Fruit fly (Drosophila melanogaster) whole organism, embryonic: Measurements from ENCODE around the gene pygo.

Experiments used
- CG10274 ChIP-seq: fragments of 200-800 bp; sonication (Bioruptor generic); optimal IDR thresholded peaks from 3 replicates; lab custom pipeline; 2017; ENCODE audit warnings: missing biosample characterization, mild to moderate bottlenecking, missing genetic modification characterization
- CG10366 ChIP-seq: fragments of 200-800 bp; sonication (Bioruptor generic); IDR thresholded peaks from 2 replicates; pipeline ENCODE4 v1.3.6; 2022; ENCODE audit warnings: missing biosample characterization, missing genetic modification characterization
- CG10543 ChIP-seq: fragments of 200-800 bp; sonication (Bioruptor generic); optimal IDR thresholded peaks from 3 replicates; lab custom pipeline; 2017; ENCODE audit warnings: missing biosample characterization, mild to moderate bottlenecking, missing genetic modification characterization, moderate library complexity
- CG11456 ChIP-seq: fragments of 200-800 bp; sonication (Bioruptor generic); IDR thresholded peaks from 3 replicates; pipeline ENCODE4 v1.3.6; 2022; ENCODE audit warnings: missing biosample characterization, missing genetic modification characterization
- CG11723 ChIP-seq: fragments of 200-800 bp; sonication (Bioruptor generic); optimal IDR thresholded peaks from 2 replicates; lab custom pipeline; 2017; ENCODE audit warnings: missing biosample characterization, mild to moderate bottlenecking, missing genetic modification characterization
- CG13624 ChIP-seq: fragments of 200-800 bp; sonication (Bioruptor generic); optimal IDR thresholded peaks from 2 replicates; lab custom pipeline; 2016; ENCODE audit warnings: missing biosample characterization, missing genetic modification characterization
- CG1529 ChIP-seq: fragments of 200-800 bp; sonication (Bioruptor generic); optimal IDR thresholded peaks from 3 replicates; lab custom pipeline; 2018; ENCODE audit warnings: missing biosample characterization, missing genetic modification characterization
- CG15696 ChIP-seq: fragments of 200-800 bp; sonication (Bioruptor generic); optimal IDR thresholded peaks from 2 replicates; lab custom pipeline; 2019; ENCODE audit warnings: missing biosample characterization, mild to moderate bottlenecking, missing genetic modification characterization, moderate library complexity
- CG17359 ChIP-seq: fragments of 200-800 bp; sonication (Bioruptor generic); optimal IDR thresholded peaks from 3 replicates; lab custom pipeline; 2018; ENCODE audit warnings: missing biosample characterization, mild to moderate bottlenecking, missing genetic modification characterization, moderate library complexity
- CG17385 ChIP-seq: fragments of 200-800 bp; sonication (Bioruptor generic); optimal IDR thresholded peaks from 3 replicates; lab custom pipeline; 2018; ENCODE audit warnings: missing biosample characterization, mild to moderate bottlenecking, missing genetic modification characterization
- CG17612 ChIP-seq: fragments of 200-800 bp; sonication (Bioruptor generic); IDR thresholded peaks from 2 replicates; pipeline ENCODE4 v1.3.6; 2022; ENCODE audit warnings: missing biosample characterization, missing genetic modification characterization
- CG1792 ChIP-seq: fragments of 200-800 bp; sonication (Bioruptor generic); optimal IDR thresholded peaks from 2 replicates; lab custom pipeline; 2016; ENCODE audit warnings: missing biosample characterization, missing genetic modification characterization
- CG2199 ChIP-seq: fragments of 200-800 bp; sonication (Bioruptor generic); IDR thresholded peaks from 3 replicates; pipeline ENCODE4 v1.3.6; 2022; ENCODE audit warnings: missing biosample characterization, missing genetic modification characterization
- CG30431 ChIP-seq: fragments of 200-800 bp; sonication (Bioruptor generic); optimal IDR thresholded peaks from 2 replicates; lab custom pipeline; 2017; ENCODE audit warnings: missing biosample characterization, missing genetic modification characterization
- CG33557 ChIP-seq: fragments of 200-800 bp; sonication (Bioruptor generic); optimal IDR thresholded peaks from 2 replicates; lab custom pipeline; 2019; ENCODE audit warnings: missing biosample characterization, mild to moderate bottlenecking, missing genetic modification characterization, moderate library complexity
- CG6254 ChIP-seq: fragments of 200-800 bp; sonication (Bioruptor generic); optimal IDR thresholded peaks from 3 replicates; lab custom pipeline; 2017; ENCODE audit warnings: mild to moderate bottlenecking, missing biosample characterization, missing genetic modification reagents, missing genetic modification characterization
- CG6765 ChIP-seq: fragments of 200-800 bp; sonication (Bioruptor generic); optimal IDR thresholded peaks from 3 replicates; lab custom pipeline; 2017; ENCODE audit warnings: missing biosample characterization, mild to moderate bottlenecking, missing genetic modification characterization
- CG7357 ChIP-seq: fragments of 200-800 bp; sonication (Bioruptor generic); IDR thresholded peaks from 3 replicates; pipeline ENCODE4 v1.3.6; 2022; ENCODE audit warnings: missing biosample characterization, missing genetic modification characterization
- CG7556 ChIP-seq: fragments of 200-800 bp; sonication (Bioruptor generic); optimal IDR thresholded peaks from 2 replicates; lab custom pipeline; 2017; ENCODE audit warnings: missing biosample characterization, mild to moderate bottlenecking, missing genetic modification characterization
- Camta ChIP-seq: fragments of 200-800 bp; sonication (Bioruptor generic); optimal IDR thresholded peaks from 2 replicates; lab custom pipeline; 2016; ENCODE audit warnings: missing biosample characterization, missing genetic modification characterization
- CoRest ChIP-seq: fragments of 200-800 bp; sonication (Bioruptor generic); optimal IDR thresholded peaks from 3 replicates; lab custom pipeline; 2018; ENCODE audit warnings: missing biosample characterization, mild to moderate bottlenecking, missing genetic modification characterization, moderate library complexity
- Dad ChIP-seq: fragments of 200-800 bp; sonication (Bioruptor generic); optimal IDR thresholded peaks from 3 replicates; lab custom pipeline; 2016; ENCODE audit warnings: missing biosample characterization, missing genetic modification characterization
- Dref ChIP-seq: fragments of 200-800 bp; sonication (Bioruptor generic); IDR thresholded peaks from 2 replicates; pipeline ENCODE4 v1.3.6; 2022; ENCODE audit warnings: missing biosample characterization, missing genetic modification characterization
- E2f2 ChIP-seq: fragments of 200-800 bp; sonication (Bioruptor generic); IDR thresholded peaks from 2 replicates; pipeline ENCODE4 v1.3.6; 2022; ENCODE audit warnings: missing biosample characterization, missing genetic modification characterization
- H15 ChIP-seq: fragments of 200-800 bp; sonication (Bioruptor generic); IDR thresholded peaks from 3 replicates; pipeline ENCODE4 v1.3.6; 2022; ENCODE audit warnings: missing biosample characterization, missing genetic modification characterization
- Hand ChIP-seq: fragments of 200-800 bp; sonication (Bioruptor generic); optimal IDR thresholded peaks from 2 replicates; lab custom pipeline; 2017; ENCODE audit warnings: mild to moderate bottlenecking, missing biosample characterization, missing genetic modification reagents, missing genetic modification characterization
- HmgZ ChIP-seq: fragments of 200-800 bp; sonication (Bioruptor generic); optimal IDR thresholded peaks from 2 replicates; lab custom pipeline; 2018; ENCODE audit warnings: missing biosample characterization, mild to moderate bottlenecking, missing genetic modification characterization
- Hr51 ChIP-seq, 2 experiments: fragments of 200-800 bp; sonication (Bioruptor generic); optimal IDR thresholded peaks; 2 replicates in 1 of 2; 3 replicates in 1 of 2; lab custom pipeline; 2016 to 2018; ENCODE audit warnings: missing biosample characterization in 2 of 2, missing genetic modification characterization in 2 of 2, mild to moderate bottlenecking in 1 of 2, moderate library complexity in 1 of 2
- Med ChIP-seq: fragments of 200-800 bp; sonication (Bioruptor generic); peaks from one replicate; lab custom pipeline; 2016; ENCODE audit warnings: missing biosample characterization, missing genetic modification characterization, mild to moderate bottlenecking, inconsistent platforms, moderate library complexity
- Myb ChIP-seq: fragments of 200-800 bp; sonication (Bioruptor generic); optimal IDR thresholded peaks from 2 replicates; lab custom pipeline; 2016; ENCODE audit warnings: missing biosample characterization, missing genetic modification characterization
- PHDP ChIP-seq: fragments of 200-800 bp; sonication (Bioruptor generic); optimal IDR thresholded peaks from 3 replicates; lab custom pipeline; 2018; ENCODE audit warnings: missing biosample characterization, mild to moderate bottlenecking, missing genetic modification characterization, moderate library complexity
- Scr ChIP-seq: fragments of 200-800 bp; sonication (Bioruptor generic); IDR thresholded peaks from 2 replicates; pipeline ENCODE4 v1.3.6; 2022; ENCODE audit warnings: missing biosample characterization, missing genetic modification characterization; ENCODE audit not compliant: partially characterized antibody
- Trl ChIP-seq, 3 experiments: fragments of >200 bp in 2 of 3; fragments of 200-800 bp in 1 of 3; sonication (Bioruptor generic) in 1 of 3; optimal IDR thresholded peaks; 2 replicates in 1 of 3; 3 replicates in 2 of 3; lab custom pipeline; 2016 to 2017; ENCODE audit warnings: missing biosample characterization in 1 of 3, missing genetic modification characterization in 1 of 3
- Xbp1 ChIP-seq: fragments of 200-800 bp; sonication (Bioruptor generic); optimal IDR thresholded peaks from 3 replicates; lab custom pipeline; 2016; ENCODE audit warnings: missing biosample characterization, mild to moderate bottlenecking, missing genetic modification characterization
- Xrp1 ChIP-seq: fragments of 200-800 bp; sonication (Bioruptor generic); IDR thresholded peaks from 2 replicates; pipeline ENCODE4 v1.3.6; 2022; ENCODE audit warnings: missing biosample characterization, missing genetic modification characterization
- ash1 ChIP-seq: fragments of 200-800 bp; sonication (Bioruptor generic); optimal IDR thresholded peaks from 2 replicates; lab custom pipeline; 2018; ENCODE audit warnings: missing biosample characterization, mild to moderate bottlenecking, missing genetic modification characterization
- chif ChIP-seq, 2 experiments: fragments of 200-800 bp; sonication (Bioruptor generic); optimal IDR thresholded peaks; 3 replicates each; lab custom pipeline; 2016; ENCODE audit warnings: missing biosample characterization in 2 of 2, missing genetic modification characterization in 2 of 2
- dpn ChIP-seq, 2 experiments: fragments of 200-800 bp; sonication (Bioruptor generic); optimal IDR thresholded peaks; 3 replicates each; lab custom pipeline; 2016; ENCODE audit warnings: missing biosample characterization in 2 of 2, missing genetic modification characterization in 2 of 2
- emc ChIP-seq: fragments of 200-800 bp; sonication (Bioruptor generic); optimal IDR thresholded peaks from 2 replicates; lab custom pipeline; 2016; ENCODE audit warnings: missing biosample characterization, missing genetic modification characterization
- grn ChIP-seq: fragments of 200-800 bp; sonication (Bioruptor generic); optimal IDR thresholded peaks from 3 replicates; lab custom pipeline; 2017; ENCODE audit warnings: missing biosample characterization, missing genetic modification characterization
- jing ChIP-seq: fragments of 200-800 bp; sonication (Bioruptor generic); optimal IDR thresholded peaks from 2 replicates; lab custom pipeline; 2018; ENCODE audit warnings: missing biosample characterization, mild to moderate bottlenecking, missing genetic modification characterization
- jumu ChIP-seq: fragments of 200-800 bp; sonication (Bioruptor generic); optimal IDR thresholded peaks from 3 replicates; lab custom pipeline; 2016; ENCODE audit warnings: missing biosample characterization, missing genetic modification characterization
- kni ChIP-seq: fragments of 200-800 bp; sonication (Bioruptor generic); optimal IDR thresholded peaks from 3 replicates; lab custom pipeline; 2017; ENCODE audit warnings: mild to moderate bottlenecking, missing biosample characterization, missing genetic modification reagents, missing genetic modification characterization
- lbe ChIP-seq: fragments of 200-800 bp; sonication (Bioruptor generic); optimal IDR thresholded peaks from 2 replicates; lab custom pipeline; 2016; ENCODE audit warnings: missing biosample characterization, mild to moderate bottlenecking, missing genetic modification characterization
- pb ChIP-seq: fragments of 200-800 bp; sonication (Bioruptor generic); optimal IDR thresholded peaks from 3 replicates; lab custom pipeline; 2016; ENCODE audit warnings: missing biosample characterization, missing genetic modification characterization
- repo ChIP-seq: fragments of 200-800 bp; sonication (Bioruptor generic); optimal IDR thresholded peaks from 2 replicates; lab custom pipeline; 2016; ENCODE audit warnings: missing biosample characterization, missing genetic modification characterization
- stwl ChIP-seq: fragments of 200-800 bp; sonication (Bioruptor generic); optimal IDR thresholded peaks from 3 replicates; lab custom pipeline; 2018; ENCODE audit warnings: missing biosample characterization, mild to moderate bottlenecking, missing genetic modification characterization, moderate library complexity
- unc-4 ChIP-seq: fragments of 200-800 bp; sonication (Bioruptor generic); IDR thresholded peaks from 2 replicates; pipeline ENCODE4 v1.3.6; 2022; ENCODE audit warnings: missing biosample characterization, missing genetic modification characterization; ENCODE audit not compliant: partially characterized antibody
- unpg ChIP-seq: fragments of 200-800 bp; sonication (Bioruptor generic); optimal IDR thresholded peaks from 3 replicates; lab custom pipeline; 2018; ENCODE audit warnings: missing biosample characterization, mild to moderate bottlenecking, missing genetic modification characterization, moderate library complexity
- vfl ChIP-seq: fragments of 200-800 bp; sonication (Bioruptor generic); optimal IDR thresholded peaks from 2 replicates; lab custom pipeline; 2016; ENCODE audit warnings: missing biosample characterization, missing genetic modification characterization
- zfh2 ChIP-seq: fragments of 200-800 bp; sonication (Bioruptor generic); optimal IDR thresholded peaks from 2 replicates; lab custom pipeline; 2016; ENCODE audit warnings: missing biosample characterization, missing genetic modification characterization

pygo gene

DNA sequence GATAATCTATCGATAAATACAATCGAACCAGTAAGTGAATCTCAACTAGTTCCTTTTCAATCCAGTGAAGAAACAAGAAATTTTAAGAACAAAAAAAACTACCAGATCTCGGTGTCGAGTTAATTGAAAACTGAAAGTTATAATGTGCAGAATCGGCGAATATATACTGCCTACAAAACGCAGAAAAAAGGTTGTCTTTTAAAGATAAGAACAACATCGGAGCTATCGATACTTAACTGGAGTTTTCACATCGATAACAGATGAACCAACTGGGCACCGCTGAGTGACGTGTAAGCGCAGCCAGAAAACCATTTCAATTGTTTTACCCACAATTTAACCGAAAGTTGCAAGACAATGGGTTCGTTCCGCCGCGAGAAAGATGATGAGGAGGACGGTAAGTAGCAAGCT, 8.6 kb downstream of the pygo start, which contains the start of gene gammaCOP (continued):
- TF ChIP-seq CG13624 (peak; percentile 55), CG10543 (GFP tag; lab: Kevin White, UChicago) (no peak), Scr (GFP tag; lab: Robert Waterston, UW) (peak; percentile 94), Med (peak; percentile 79), CG17612 (GFP tag; lab: Robert Waterston, UW) (no peak), dpn (GFP tag; optimal IDR thresholded peaks at IDR 0.05; lab: Kevin White, UChicago) (peak in 1 of 2 experiments; percentile 9), Dref (GFP tag; lab: Robert Waterston, UW) (peak; percentile 78; the same call in 1 of the 2 replicates), CG30431 (GFP tag; lab: Kevin White, UChicago) (no peak), CG2199 (GFP tag; lab: Robert Waterston, UW) (no peak), jumu (no peak), CG1529 (no peak), Xbp1 (GFP tag; lab: Kevin White, UChicago) (peak; percentile 77), unpg (GFP tag; lab: Kevin White, UChicago) (no peak), CoRest (peak; percentile 26), CG17385 (GFP tag; lab: Kevin White, UChicago) (no peak), repo (GFP tag; lab: Kevin White, UChicago) (no peak), CG7357 (GFP tag; lab: Robert Waterston, UW) (no peak), CG10274 (GFP tag; lab: Kevin White, UChicago) (no peak), CG11723 (GFP tag; lab: Kevin White, UChicago) (no peak), CG6765 (GFP tag; lab: Kevin White, UChicago) (no peak), lbe (peak; percentile 11), ash1 (no peak), vfl (no peak), CG6254 (GFP tag; lab: Kevin White, UChicago) (no peak), CG1792 (GFP tag; lab: Kevin White, UChicago) (no peak), chif (GFP tag; optimal IDR thresholded peaks at IDR 0.05; lab: Kevin White, UChicago) (no peak), unc-4 (GFP tag; lab: Robert Waterston, UW) (peak; percentile 94), grn (GFP tag; lab: Kevin White, UChicago) (peak; percentile 75), Hr51 (GFP tag; optimal IDR thresholded peaks at IDR 0.05; lab: Kevin White, UChicago) (no peak), CG15696 (tag; lab: Kevin White, UChicago) (no peak), CG10366 (GFP tag; lab: Robert Waterston, UW) (no peak), CG11456 (GFP tag; lab: Robert Waterston, UW) (no peak), PHDP (tag; lab: Kevin White, UChicago) (no peak), Xrp1 (GFP tag; lab: Robert Waterston, UW) (no peak), kni (GFP tag; lab: Kevin White, UChicago) (no peak), zfh2 (GFP tag; lab: Kevin White, UChicago) (peak; percentile 2), emc (GFP tag; lab: Kevin White, UChicago) (no peak), Myb (GFP tag; lab: Kevin White, UChicago) (peak; percentile 37), stwl (peak; percentile 40), pb (GFP tag; lab: Kevin White, UChicago) (no peak), Hand (no peak), H15 (GFP tag; lab: Robert Waterston, UW) (no peak), Trl (optimal IDR thresholded peaks at IDR 0.05; lab: Kevin White, UChicago) (no peak), Trl (GFP tag; optimal IDR thresholded peaks at IDR 0.05; lab: Kevin White, UChicago) (no peak), HmgZ (tag; lab: Kevin White, UChicago) (no peak), jing (GFP tag; lab: Kevin White, UChicago) (no peak), CG7556 (GFP tag; lab: Kevin White, UChicago) (no peak), CG17359 (tag; lab: Kevin White, UChicago) (no peak), CG33557 (GFP tag; lab: Kevin White, UChicago) (no peak), Camta (GFP tag; lab: Kevin White, UChicago) (no peak), E2f2 (peak; percentile 91), Dad (GFP tag; lab: Kevin White, UChicago) (no peak)
